Worm (Caenorhabditis elegans): ENCODE results near the gene Y73B6BL.288.

DNA sequence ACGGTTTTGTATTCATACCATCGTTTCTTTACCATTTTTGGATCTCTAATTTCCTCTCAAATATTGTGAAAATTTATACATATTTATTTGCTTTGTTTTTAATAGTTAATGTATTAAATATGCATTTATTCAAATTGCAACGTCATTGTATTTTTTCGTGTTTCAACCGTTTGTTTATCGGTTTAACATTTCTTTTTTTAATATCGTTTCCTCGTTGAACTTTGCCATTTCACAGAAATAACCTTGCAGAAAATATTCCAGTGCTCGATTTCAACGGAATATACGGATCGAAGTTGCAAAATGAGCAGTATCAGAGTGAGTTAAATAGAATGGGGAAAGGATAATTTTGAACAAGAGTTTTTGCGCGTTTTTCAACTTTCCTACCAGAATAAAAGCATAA, 13.0 kb downstream of the Y73B6BL.288 start, which contains the start of gene seu-1:
- TF ChIP-seq W03F9.2 (tag; optimal IDR thresholded peaks at IDR 0.05) = no peak
- no peak for TF ChIP-seq dao-5 (tag; optimal IDR thresholded peaks at IDR 0.05)
- TF ChIP-seq him-1 (tag; optimal IDR thresholded peaks at IDR 0.05) = no peak

Data from whole organism, L4/young adult.